Fruit fly (Drosophila melanogaster): Measurements from ENCODE around the gene Remo.

Remo gene

dm6 chrX:13314789-13315462 is 27.1 kb downstream of the Remo start:
- no peak for TF ChIP-seq dati (GFP tag; IDR thresholded peaks at IDR 0.05)
- TF ChIP-seq Blimp-1 (GFP tag; optimal IDR thresholded peaks at IDR 0.05), result no peak
- peak; percentile 94 for TF ChIP-seq Deaf1 (tag; optimal IDR thresholded peaks at IDR 0.05)
- no peak for TF ChIP-seq CG15479 (GFP tag; optimal IDR thresholded peaks at IDR 0.05)
- no peak for TF ChIP-seq eve (GFP tag; optimal IDR thresholded peaks at IDR 0.05)
- TF ChIP-seq Bgb (GFP tag; IDR thresholded peaks at IDR 0.05; ENCODE audit: partially characterized antibody), result peak; percentile 24; the same call in 1 of the 2 replicates
- TF ChIP-seq Med (GFP tag), result peak; percentile 61
- TF ChIP-seq dmrt11E (tag; optimal IDR thresholded peaks at IDR 0.05), result no peak
- no peak for TF ChIP-seq wor (GFP tag; IDR thresholded peaks at IDR 0.05)
- no peak for TF ChIP-seq nerfin-1 (tag; optimal IDR thresholded peaks at IDR 0.05)
- TF ChIP-seq Mrtf (GFP tag; IDR thresholded peaks at IDR 0.05), result no peak
- no peak for TF ChIP-seq CG14965 (GFP tag; optimal IDR thresholded peaks at IDR 0.05; ENCODE audit: borderline replicate concordance)
- no peak for TF ChIP-seq ash1 (GFP tag; optimal IDR thresholded peaks at IDR 0.05)
- TF ChIP-seq CG8290 (GFP tag; optimal IDR thresholded peaks at IDR 0.05), result no peak
- peak in 1 of 2 experiments; percentile 31 for TF ChIP-seq CG8290 (tag; optimal IDR thresholded peaks at IDR 0.05)
- peak; percentile 75 for TF ChIP-seq D19A (tag; optimal IDR thresholded peaks at IDR 0.05)
- TF ChIP-seq CG12071 (GFP tag; optimal IDR thresholded peaks at IDR 0.05), result no peak
- TF ChIP-seq CG11456 (GFP tag; IDR thresholded peaks at IDR 0.05), result no peak
- TF ChIP-seq sqz (GFP tag; optimal IDR thresholded peaks at IDR 0.05), result peak; percentile 33
- no peak for TF ChIP-seq crc (GFP tag; optimal IDR thresholded peaks at IDR 0.05)
- no peak for TF ChIP-seq scrt (GFP tag; optimal IDR thresholded peaks at IDR 0.05)
- no peak for TF ChIP-seq vfl (GFP tag; optimal IDR thresholded peaks at IDR 0.05)
- TF ChIP-seq CG1529 (GFP tag; optimal IDR thresholded peaks at IDR 0.05), result no peak
- TF ChIP-seq CG10543 (GFP tag; optimal IDR thresholded peaks at IDR 0.05), result peak; percentile 23
- no peak for TF ChIP-seq Pdp1 (GFP tag; optimal IDR thresholded peaks at IDR 0.05)
- TF ChIP-seq CG17359 (tag; optimal IDR thresholded peaks at IDR 0.05), result peak; percentile 14
- TF ChIP-seq bsh (GFP tag; optimal IDR thresholded peaks at IDR 0.05), result no peak
- TF ChIP-seq E2f1 (GFP tag; IDR thresholded peaks at IDR 0.05), result no peak
- peak; percentile 15; the same call in 1 of the 2 replicates for TF ChIP-seq Drgx (GFP tag; IDR thresholded peaks at IDR 0.05)
- TF ChIP-seq C15 (GFP tag; IDR thresholded peaks at IDR 0.05), result no peak
- TF ChIP-seq row (GFP tag; IDR thresholded peaks at IDR 0.05), result 0 out of 3 replicates have a peak, but pooled peaks have one; percentile 15
- no peak for TF ChIP-seq NfI (GFP tag; optimal IDR thresholded peaks at IDR 0.05)
- TF ChIP-seq lbe (GFP tag; optimal IDR thresholded peaks at IDR 0.05), result no peak
- TF ChIP-seq cg (GFP tag; optimal IDR thresholded peaks at IDR 0.05), result peak; percentile 39
- TF ChIP-seq CG6254 (GFP tag; optimal IDR thresholded peaks at IDR 0.05), result no peak
- no peak for TF ChIP-seq nmo (GFP tag; optimal IDR thresholded peaks at IDR 0.05)
- peak; percentile 85 for TF ChIP-seq crol (GFP tag; IDR thresholded peaks at IDR 0.05)
- TF ChIP-seq corto (GFP tag; optimal IDR thresholded peaks at IDR 0.05), result no peak
- 0 out of 2 replicates have a peak, but pooled peaks have one; percentile 18 for TF ChIP-seq CG5953 (GFP tag; IDR thresholded peaks at IDR 0.05)
- peak; percentile 21 for TF ChIP-seq mirr (GFP tag; optimal IDR thresholded peaks at IDR 0.05)
- TF ChIP-seq gfzf (GFP tag; optimal IDR thresholded peaks at IDR 0.05), result no peak
- no peak for TF ChIP-seq CG1603 (tag; optimal IDR thresholded peaks at IDR 0.05)
- TF ChIP-seq CG2199 (GFP tag; IDR thresholded peaks at IDR 0.05), result 0 out of 3 replicates have a peak, but pooled peaks have one; percentile 42
- no peak for TF ChIP-seq CG9932 (GFP tag; IDR thresholded peaks at IDR 0.05)
- peak; percentile 56; the same call in 1 of the 3 replicates for TF ChIP-seq CG6175 (GFP tag; IDR thresholded peaks at IDR 0.05)
- TF ChIP-seq chinmo (GFP tag; IDR thresholded peaks at IDR 0.05; ENCODE audit: partially characterized antibody), result 0 out of 4 replicates have a peak, but pooled peaks have one; percentile 57
- TF ChIP-seq Xbp1 (GFP tag; optimal IDR thresholded peaks at IDR 0.05), result no peak
- TF ChIP-seq sens (GFP tag), result peak; percentile 71
- TF ChIP-seq Jarid2 (GFP tag; optimal IDR thresholded peaks at IDR 0.05), result peak; percentile 47
